Worm (Caenorhabditis elegans) whole organism, late embryonic: ENCODE measurements around the gene mod-1.

Experiments
- C08G9.2 ChIP-seq: sonication (generic microtip); optimal IDR thresholded peaks from 2 replicates; lab custom pipeline; 2016; ENCODE audit warnings: mild to moderate bottlenecking, missing genetic modification characterization, moderate library complexity, missing compliant biosample characterization
- T23F11.4 ChIP-seq: fragments of 200-800 bp; sonication (Bioruptor generic); optimal IDR thresholded peaks from 2 replicates; lab custom pipeline; 2018; ENCODE audit warnings: mild to moderate bottlenecking, missing genetic modification characterization, missing compliant biosample characterization
- ahr-1 ChIP-seq: sonication (generic microtip); optimal IDR thresholded peaks from 2 replicates; lab custom pipeline; 2016; ENCODE audit warnings: missing genetic modification characterization, missing compliant biosample characterization
- ceh-19 ChIP-seq: fragments of 200-800 bp; sonication (Bioruptor generic); optimal IDR thresholded peaks from 2 replicates; lab custom pipeline; 2018; ENCODE audit warnings: mild to moderate bottlenecking, missing genetic modification characterization, missing compliant biosample characterization
- ceh-2 ChIP-seq: sonication (generic microtip); optimal IDR thresholded peaks from 2 replicates; lab custom pipeline; 2016; ENCODE audit warnings: missing genotype, missing genetic modification characterization, missing compliant biosample characterization
- ceh-24 ChIP-seq: sonication (generic microtip); optimal IDR thresholded peaks from 2 replicates; lab custom pipeline; 2016; ENCODE audit warnings: mild to moderate bottlenecking, missing genetic modification characterization, missing compliant biosample characterization
- ceh-30 ChIP-seq: fragments of 150-350 bp; optimal IDR thresholded peaks from 2 replicates; lab custom pipeline; 2014; ENCODE audit warnings: missing biosample characterization, missing genetic modification characterization
- ceh-31 ChIP-seq: sonication (generic microtip); optimal IDR thresholded peaks from 2 replicates; lab custom pipeline; 2016; ENCODE audit warnings: missing genetic modification characterization, missing compliant biosample characterization
- ceh-45 ChIP-seq: fragments of 200-800 bp; sonication (Bioruptor generic); IDR thresholded peaks from 2 replicates; pipeline ENCODE4 v1.3.6; 2022; ENCODE audit warnings: missing genetic modification reagents, missing genetic modification characterization, missing compliant biosample characterization
- ceh-48 ChIP-seq: sonication (generic microtip); optimal IDR thresholded peaks from 2 replicates; lab custom pipeline; 2016; ENCODE audit warnings: missing genetic modification characterization, inconsistent platforms, missing compliant biosample characterization
- ceh-9 ChIP-seq: sonication (generic microtip); optimal IDR thresholded peaks from 2 replicates; lab custom pipeline; 2016; ENCODE audit warnings: mild to moderate bottlenecking, missing genetic modification characterization, inconsistent platforms, missing compliant biosample characterization
- che-1 ChIP-seq: sonication (generic microtip); optimal IDR thresholded peaks from 2 replicates; lab custom pipeline; 2016; ENCODE audit warnings: mild to moderate bottlenecking, missing genetic modification characterization, missing compliant biosample characterization
- dve-1 ChIP-seq: sonication (generic microtip); optimal IDR thresholded peaks from 2 replicates; lab custom pipeline; 2017; ENCODE audit warnings: antibody characterized with exemption, mild to moderate bottlenecking, missing genetic modification characterization, missing compliant biosample characterization
- elt-4 ChIP-seq: sonication (generic microtip); optimal IDR thresholded peaks from 2 replicates; lab custom pipeline; 2016; ENCODE audit warnings: missing genetic modification characterization, missing compliant biosample characterization
- fkh-10 ChIP-seq: fragments of 150-350 bp; optimal IDR thresholded peaks from 2 replicates; lab custom pipeline; 2014; ENCODE audit warnings: missing biosample characterization, missing genetic modification reagents, missing genetic modification characterization
- fkh-6 ChIP-seq: sonication (generic microtip); optimal IDR thresholded peaks from 2 replicates; lab custom pipeline; 2016; ENCODE audit warnings: missing genetic modification characterization, missing compliant biosample characterization
- hlh-13 ChIP-seq: fragments of 200-800 bp; sonication (Bioruptor generic); optimal IDR thresholded peaks from 2 replicates; lab custom pipeline; 2018; ENCODE audit warnings: mild to moderate bottlenecking, missing genetic modification characterization, missing compliant biosample characterization
- hlh-15 ChIP-seq: sonication (generic microtip); optimal IDR thresholded peaks from 2 replicates; lab custom pipeline; 2016; ENCODE audit warnings: missing genetic modification characterization, missing compliant biosample characterization
- hlh-6 ChIP-seq: sonication (generic microtip); optimal IDR thresholded peaks from 2 replicates; lab custom pipeline; 2016; ENCODE audit warnings: missing genotype, missing genetic modification characterization, missing compliant biosample characterization
- madf-2 ChIP-seq: sonication (generic microtip); optimal IDR thresholded peaks from 2 replicates; lab custom pipeline; 2017; ENCODE audit warnings: missing genetic modification characterization, missing compliant biosample characterization
- mec-3 ChIP-seq: sonication (generic microtip); optimal IDR thresholded peaks from 2 replicates; lab custom pipeline; 2016; ENCODE audit warnings: borderline replicate concordance, missing genetic modification characterization, missing compliant biosample characterization
- nhr-11 ChIP-seq: fragments of 150-350 bp; optimal IDR thresholded peaks from 2 replicates; lab custom pipeline; 2014; ENCODE audit warnings: missing biosample characterization, missing genetic modification characterization
- nhr-232 ChIP-seq: sonication (generic microtip); optimal IDR thresholded peaks from 2 replicates; lab custom pipeline; 2016; ENCODE audit warnings: missing genetic modification characterization, missing compliant biosample characterization
- pag-3 ChIP-seq: sonication (generic microtip); optimal IDR thresholded peaks from 2 replicates; lab custom pipeline; 2016; ENCODE audit warnings: missing compliant biosample characterization, missing genetic modification characterization, borderline replicate concordance
- pat-9 ChIP-seq: fragments of 200-800 bp; sonication (Bioruptor generic); optimal IDR thresholded peaks from 2 replicates; lab custom pipeline; 2018; ENCODE audit warnings: mild to moderate bottlenecking, missing genetic modification characterization, moderate library complexity, missing compliant biosample characterization
- pax-1 ChIP-seq: fragments of 150-350 bp; optimal IDR thresholded peaks from 2 replicates; lab custom pipeline; 2014; ENCODE audit warnings: missing biosample characterization, missing genetic modification characterization
- pros-1 ChIP-seq: fragments of 150-350 bp; optimal IDR thresholded peaks from 2 replicates; lab custom pipeline; 2014; ENCODE audit warnings: missing biosample characterization, missing genetic modification reagents, missing genetic modification characterization
- ref-2 ChIP-seq: sonication (generic microtip); optimal IDR thresholded peaks from 2 replicates; lab custom pipeline; 2016; ENCODE audit warnings: missing genetic modification characterization, missing compliant biosample characterization
- rnt-1 ChIP-seq: sonication (generic microtip); optimal IDR thresholded peaks from 2 replicates; lab custom pipeline; 2016; ENCODE audit warnings: missing genetic modification characterization, missing compliant biosample characterization
- sdc-2 ChIP-seq: sonication (generic microtip); optimal IDR thresholded peaks from 2 replicates; lab custom pipeline; 2016; ENCODE audit warnings: missing genotype, missing genetic modification characterization, missing compliant biosample characterization
- sox-4 ChIP-seq: sonication (generic microtip); optimal IDR thresholded peaks from 2 replicates; lab custom pipeline; 2017; ENCODE audit warnings: mild to moderate bottlenecking, missing genetic modification characterization, inconsistent platforms, missing compliant biosample characterization
- tbx-7 ChIP-seq: sonication (generic microtip); optimal IDR thresholded peaks from 2 replicates; lab custom pipeline; 2016; ENCODE audit warnings: missing genotype, missing genetic modification characterization, missing compliant biosample characterization
- unc-3 ChIP-seq, 2 experiments: fragments of 200-800 bp in 1 of 2; sonication (Bioruptor generic) in 1 of 2; sonication (generic microtip) in 1 of 2; conservative IDR thresholded peaks in 1 of 2; optimal IDR thresholded peaks in 1 of 2; 2 replicates each; pipeline versions ENCODE4 v1.3.6 to Lab custom; 2016 to 2022; ENCODE audit warnings: missing compliant biosample characterization in 2 of 2, missing genetic modification characterization in 2 of 2, missing genetic modification reagents in 1 of 2
- unc-42 ChIP-seq: sonication (generic microtip); optimal IDR thresholded peaks from 2 replicates; lab custom pipeline; 2016; ENCODE audit warnings: missing genotype, missing genetic modification characterization, missing compliant biosample characterization
- unc-55 ChIP-seq: sonication (generic microtip); optimal IDR thresholded peaks from 2 replicates; lab custom pipeline; 2017; ENCODE audit warnings: missing biosample characterization, missing genetic modification reagents, missing genetic modification characterization
- unc-86 ChIP-seq: sonication (generic microtip); optimal IDR thresholded peaks from 2 replicates; lab custom pipeline; 2016; ENCODE audit warnings: missing genetic modification characterization, missing compliant biosample characterization

mod-1 gene

DNA sequence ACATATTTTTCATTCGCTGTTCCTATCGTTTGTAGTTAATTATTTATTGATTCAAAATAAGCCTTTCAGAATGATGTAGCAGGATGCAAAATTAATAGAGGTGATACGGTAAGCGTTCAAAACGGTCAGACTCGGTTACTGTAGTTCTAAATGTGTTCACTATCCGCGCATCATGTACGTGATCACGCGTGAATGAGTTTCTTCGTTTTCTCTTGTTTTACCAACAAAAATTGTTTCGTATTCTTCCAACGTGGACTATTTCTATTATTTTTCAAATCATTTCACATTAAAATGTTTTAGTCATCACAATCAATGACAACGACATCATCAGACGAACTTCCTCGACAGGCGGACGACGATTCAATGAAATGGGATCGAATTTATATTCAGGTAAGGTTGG lies 33.7 kb upstream of the mod-1 start, which contains the start of gene gck-1:
TSS of gene gck-1 (plus strand) at position 301 of the 400 bp plus-strand sequence.
- TF ChIP-seq ceh-2 (tag; lab: Kevin White, UChicago) (no peak), ceh-48 (tag; lab: Kevin White, UChicago) (no peak), ceh-24 (tag; lab: Kevin White, UChicago) (no peak), ahr-1 (tag; lab: Kevin White, UChicago) (no peak), hlh-6 (no peak), nhr-232 (tag; lab: Kevin White, UChicago) (no peak), madf-2 (tag; lab: Kevin White, UChicago) (no peak), ceh-45 (GFP tag; lab: Robert Waterston, UW) (no peak), rnt-1 (tag; lab: Kevin White, UChicago) (no peak), unc-86 (tag; lab: Kevin White, UChicago) (no peak), che-1 (tag; lab: Kevin White, UChicago) (no peak), sdc-2 (tag; lab: Kevin White, UChicago) (no peak), nhr-11 (tag; lab: Kevin White, UChicago) (no peak), ref-2 (tag; lab: Kevin White, UChicago) (no peak), ceh-19 (GFP tag; lab: Kevin White, UChicago) (no peak), unc-55 (GFP tag; lab: Kevin White, UChicago) (no peak), dve-1 (no peak), ceh-30 (tag; lab: Kevin White, UChicago) (no peak)

DNA sequence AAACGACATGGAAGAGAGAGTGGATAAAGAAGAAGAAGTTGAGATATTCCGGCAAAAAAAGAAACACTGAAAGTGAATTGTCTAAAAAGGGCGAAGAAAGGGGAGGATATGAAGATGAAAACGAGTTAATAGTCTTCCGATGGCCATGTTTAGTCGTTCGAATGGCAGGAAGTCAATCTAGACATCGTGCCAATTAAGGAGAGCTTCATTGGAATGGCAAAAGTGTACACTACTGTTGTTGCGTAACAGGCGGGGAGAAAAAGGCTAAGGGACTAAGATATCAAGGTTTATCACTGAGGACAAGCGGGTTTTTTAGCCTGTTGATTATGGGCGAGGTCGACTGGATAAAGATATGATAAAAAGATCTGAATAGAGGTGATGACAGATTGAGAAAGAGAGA lies 32.3 kb upstream of the mod-1 start:
- TF ChIP-seq unc-3 (GFP tag; conservative IDR thresholded peaks at IDR 0.05; lab: Robert Waterston, UW) (no peak), unc-3 (tag; optimal IDR thresholded peaks at IDR 0.05; lab: Kevin White, UChicago) (no peak), fkh-10 (no peak), ahr-1 (tag; lab: Kevin White, UChicago) (no peak), pros-1 (tag; lab: Kevin White, UChicago) (no peak), sox-4 (tag; lab: Kevin White, UChicago) (no peak), nhr-11 (tag; lab: Kevin White, UChicago) (no peak), hlh-15 (tag; lab: Kevin White, UChicago) (no peak), elt-4 (no peak), ceh-24 (tag; lab: Kevin White, UChicago) (no peak), hlh-13 (GFP tag; lab: Kevin White, UChicago) (no peak), che-1 (tag; lab: Kevin White, UChicago) (no peak), T23F11.4 (no peak), unc-86 (tag; lab: Kevin White, UChicago) (no peak), pax-1 (no peak), ceh-31 (tag; lab: Kevin White, UChicago) (no peak), fkh-6 (tag; lab: Kevin White, UChicago) (no peak), pag-3 (tag; lab: Kevin White, UChicago) (no peak), sdc-2 (tag; lab: Kevin White, UChicago) (no peak), tbx-7 (tag; lab: Kevin White, UChicago) (no peak)

DNA sequence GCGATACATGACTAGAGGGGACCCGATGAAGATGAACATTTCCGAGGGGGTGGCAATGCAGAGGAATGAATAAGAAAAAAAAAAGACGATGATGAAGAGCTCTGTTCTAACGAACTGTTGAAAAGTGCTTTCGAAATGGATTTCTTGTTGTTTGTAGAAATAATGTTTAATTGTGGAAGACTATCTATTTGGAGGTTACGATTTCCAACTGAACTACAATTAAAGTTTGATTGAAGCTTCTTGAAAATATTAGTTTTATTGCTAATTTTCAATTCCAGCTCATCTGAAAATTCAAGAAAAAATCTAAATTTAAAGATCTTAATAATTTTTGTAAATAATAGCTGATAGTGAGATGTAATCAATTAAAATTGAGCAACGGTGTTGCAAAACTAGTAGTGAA lies 30.6 kb upstream of the mod-1 start:
- TF ChIP-seq ceh-19 (GFP tag; lab: Kevin White, UChicago) = no peak
- TF ChIP-seq T23F11.4 = no peak
- no peak for TF ChIP-seq mec-3 (tag; lab: Kevin White, UChicago)

DNA sequence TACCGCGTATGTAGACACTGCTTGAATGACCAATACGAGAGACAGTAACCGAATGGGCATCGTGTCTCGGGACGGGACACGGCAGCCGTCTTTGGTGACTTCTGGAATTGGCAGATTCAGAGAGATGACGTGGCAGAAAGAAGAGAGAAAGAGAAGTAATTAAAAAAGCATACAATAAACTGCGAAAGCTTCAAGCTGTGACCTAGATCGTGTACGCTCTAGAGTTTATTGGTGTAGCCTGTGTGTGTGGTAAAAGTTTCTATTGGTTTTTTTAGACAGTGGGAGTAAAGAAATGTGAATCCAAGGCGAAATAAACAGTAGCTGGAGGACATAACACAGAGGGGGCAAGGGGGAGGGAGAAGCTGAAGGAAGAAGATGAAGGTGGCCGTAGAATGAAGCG lies 30.1 kb upstream of the mod-1 start, which contains the start of gene T19A5.3:
TSS of gene T19A5.3 (minus strand) at position 101 of the 400 bp plus-strand sequence.
- TF ChIP-seq pros-1 (tag; lab: Kevin White, UChicago) = no peak
- no peak for TF ChIP-seq unc-42 (tag; lab: Kevin White, UChicago)
- no peak for TF ChIP-seq C08G9.2
- TF ChIP-seq pat-9 (tag; lab: Kevin White, UChicago) = no peak
- TF ChIP-seq ceh-9 = no peak
